Worm (Caenorhabditis elegans) whole organism, dauer: Measurements from ENCODE around the gene K08B5.1.

Experiments
- unc-62 ChIP-seq: sonication (generic microtip); optimal IDR thresholded peaks from 2 replicates; lab custom pipeline; 2017; ENCODE audit warnings: missing biosample characterization, missing genetic modification reagents, missing genetic modification characterization

The K08B5.1 gene

ce11 chrX:16590803-16591202 is 32.6 kb downstream of the K08B5.1 start:
- TF ChIP-seq unc-62 (GFP tag; lab: Kevin White, UChicago), result no peak

- TF ChIP-seq unc-62 (GFP tag; lab: Kevin White, UChicago), result no peak
These were observed 33.3 kb downstream of the K08B5.1 start for ce11 chrX:16591533-16591932.

- TF ChIP-seq unc-62 (GFP tag; lab: Kevin White, UChicago), result no peak
These were observed 36.7 kb downstream of the K08B5.1 start, which contains the start of gene cdh-9 for ce11 chrX:16594931-16595330. Gene cdh-9, plus strand, starts transcription at chrX:16595231.

- no peak for TF ChIP-seq unc-62 (GFP tag; lab: Kevin White, UChicago)
These were observed 37.5 kb downstream of the K08B5.1 start for ce11 chrX:16595522-16596282.

- TF ChIP-seq unc-62 (GFP tag; lab: Kevin White, UChicago), result no peak
These were observed 38.7 kb downstream of the K08B5.1 start for ce11 chrX:16596972-16597371.

ce11 chrX:16597791-16598190 is 39.6 kb downstream of the K08B5.1 start:
- no peak for TF ChIP-seq unc-62 (GFP tag; lab: Kevin White, UChicago)

ce11 chrX:16602457-16602856 is 44.2 kb downstream of the K08B5.1 start, which contains the start of gene F59C12.4:
Gene F59C12.4, minus strand, starts transcription at chrX:16602622.
- TF ChIP-seq unc-62 (GFP tag; lab: Kevin White, UChicago), result no peak

- no peak for TF ChIP-seq unc-62 (GFP tag; lab: Kevin White, UChicago)
These were observed 45.9 kb downstream of the K08B5.1 start for ce11 chrX:16604096-16604495.

- no peak for TF ChIP-seq unc-62 (GFP tag; lab: Kevin White, UChicago)
These were observed 46.3 kb downstream of the K08B5.1 start for ce11 chrX:16604566-16604965.

- TF ChIP-seq unc-62 (GFP tag; lab: Kevin White, UChicago), result no peak
These were observed 48.9 kb downstream of the K08B5.1 start for ce11 chrX:16607128-16607527.

- TF ChIP-seq unc-62 (GFP tag; lab: Kevin White, UChicago), result no peak
These were observed 51.2 kb downstream of the K08B5.1 start, which contains the start of gene F59C12.3 for ce11 chrX:16609424-16609823. Gene F59C12.3, minus strand, starts transcription at chrX:16609524.

ce11 chrX:16611333-16612043 is 53.3 kb downstream of the K08B5.1 start:
- no peak for TF ChIP-seq unc-62 (GFP tag; lab: Kevin White, UChicago)
